Worm (Caenorhabditis elegans): ENCODE data around the gene ZC190.10.

ZC190.10 gene

DNA sequence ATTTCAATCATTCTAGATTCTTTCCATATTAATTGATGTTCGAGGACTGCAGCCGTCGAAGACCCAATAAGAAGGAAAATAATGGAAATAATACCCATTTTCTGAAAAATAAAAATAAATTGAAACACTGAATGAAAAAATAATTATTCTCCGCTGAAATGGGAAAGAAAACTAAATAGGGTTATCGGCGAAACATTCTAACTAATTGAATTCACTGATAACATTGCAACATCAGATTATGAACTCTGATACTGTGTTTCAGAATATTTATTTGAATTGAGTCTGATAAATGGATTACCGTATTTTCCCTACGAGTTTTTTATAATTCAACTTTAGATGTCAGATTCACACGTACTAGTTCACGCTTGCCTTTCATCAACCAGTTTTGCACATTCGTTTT, 53.0 kb downstream of the ZC190.10 start, which contains the start of gene asp-13:
Gene asp-13 (minus strand): TSS at position 101 of the 400 bp plus-strand sequence.
- no peak for TF ChIP-seq hmbx-1 (tag; optimal IDR thresholded peaks at IDR 0.05)
- no peak for TF ChIP-seq B0310.2 (tag; optimal IDR thresholded peaks at IDR 0.05)
- TF ChIP-seq tra-4 (tag; optimal IDR thresholded peaks at IDR 0.05): no peak
- TF ChIP-seq flt-1 (GFP tag; IDR thresholded peaks at IDR 0.05): no peak
